Fruit fly (Drosophila melanogaster) whole organism, wandering third instar larva: ENCODE measurements around the gene Jon66Ci.

Experiments
- Abd-B ChIP-seq: fragments of >200 bp; optimal IDR thresholded peaks from 2 replicates; lab custom pipeline; 2017; ENCODE audit warnings: missing biosample characterization, missing genetic modification characterization
- CG32264 ChIP-seq: fragments of 200-800 bp; sonication (Bioruptor generic); optimal IDR thresholded peaks from 2 replicates; lab custom pipeline; 2016; ENCODE audit warnings: missing biosample characterization, missing genetic modification characterization
- CG9705 ChIP-seq: fragments of 200-800 bp; sonication (Bioruptor generic); optimal IDR thresholded peaks from 2 replicates; lab custom pipeline; 2018; ENCODE audit warnings: missing biosample characterization, mild to moderate bottlenecking, missing genetic modification characterization
- CrebA ChIP-seq: fragments of 200-800 bp; sonication (Bioruptor generic); optimal IDR thresholded peaks from 2 replicates; lab custom pipeline; 2016; ENCODE audit warnings: missing biosample characterization, mild to moderate bottlenecking, missing genetic modification characterization, borderline replicate concordance
- Dfd ChIP-seq: fragments of >200 bp; optimal IDR thresholded peaks from 2 replicates; lab custom pipeline; 2017; ENCODE audit warnings: missing biosample characterization, missing genetic modification characterization
- Dif ChIP-seq: fragments of 200-275, 200-300 bp; sonication (Bioruptor generic); optimal IDR thresholded peaks from 2 replicates; lab custom pipeline; 2018; ENCODE audit warnings: missing biosample characterization, missing genetic modification characterization; ENCODE audit not compliant: partially characterized antibody
- GATAd ChIP-seq: sonication (Bioruptor generic); optimal IDR thresholded peaks from 2 replicates; lab custom pipeline; 2016; ENCODE audit warnings: missing biosample characterization, missing genetic modification characterization
- HLH106 ChIP-seq: fragments of 200-800 bp; optimal IDR thresholded peaks from 3 replicates; lab custom pipeline; 2019; ENCODE audit warnings: missing biosample characterization, mild to moderate bottlenecking, missing genetic modification characterization, moderate library complexity
- Hnf4 ChIP-seq: fragments of 200-800 bp; sonication (Bioruptor generic); optimal IDR thresholded peaks from 2 replicates; lab custom pipeline; 2016; ENCODE audit warnings: missing biosample characterization, mild to moderate bottlenecking, missing genetic modification characterization
- Hr78 ChIP-seq: fragments of >200 bp; optimal IDR thresholded peaks from 2 replicates; lab custom pipeline; 2017; ENCODE audit warnings: missing biosample characterization, missing genetic modification characterization
- Hr83 ChIP-seq: fragments of 200-300 bp; sonication (Bioruptor generic); optimal IDR thresholded peaks from 2 replicates; lab custom pipeline; 2016; ENCODE audit warnings: missing biosample characterization, mild to moderate bottlenecking, missing genetic modification characterization, moderate library complexity; ENCODE audit not compliant: poor library complexity, severe bottlenecking
- Jra ChIP-seq: sonication (Bioruptor generic); optimal IDR thresholded peaks from 2 replicates; lab custom pipeline; 2016; ENCODE audit warnings: missing biosample characterization, missing genetic modification characterization
- Mio ChIP-seq: sonication (Bioruptor generic); optimal IDR thresholded peaks from 2 replicates; lab custom pipeline; 2016; ENCODE audit warnings: missing biosample characterization, missing genetic modification characterization
- Myc ChIP-seq: fragments of >200 bp; optimal IDR thresholded peaks from 2 replicates; lab custom pipeline; 2017
- N ChIP-seq: fragments of >200 bp; optimal IDR thresholded peaks from 2 replicates; lab custom pipeline; 2018; ENCODE audit warnings: missing biosample characterization, missing external identifiers, missing genetic modification characterization
- OdsH ChIP-seq: fragments of 200-800 bp; sonication (Bioruptor generic); optimal IDR thresholded peaks from 2 replicates; lab custom pipeline; 2016; ENCODE audit warnings: missing biosample characterization, mild to moderate bottlenecking, missing genetic modification characterization
- Rel ChIP-seq, 2 experiments: fragments of 200-800 bp; sonication (Bioruptor generic) in 1 of 2; optimal IDR thresholded peaks; 2 replicates in 1 of 2; 3 replicates in 1 of 2; lab custom pipeline; 2016 to 2019; ENCODE audit warnings: mild to moderate bottlenecking in 2 of 2, missing biosample characterization in 2 of 2, missing genetic modification characterization in 2 of 2, moderate library complexity in 1 of 2
- Sp1 ChIP-seq: fragments of 200-800 bp; sonication (Bioruptor generic); optimal IDR thresholded peaks from 3 replicates; lab custom pipeline; 2019; ENCODE audit warnings: missing biosample characterization, mild to moderate bottlenecking, missing genetic modification characterization, moderate library complexity
- Vsx2 ChIP-seq: fragments of 200-300, 225-300 bp; sonication (Bioruptor generic); optimal IDR thresholded peaks from 2 replicates; lab custom pipeline; 2018; ENCODE audit warnings: missing biosample characterization, missing genetic modification characterization; ENCODE audit not compliant: partially characterized antibody
- br ChIP-seq: fragments of 200-800 bp; sonication (Bioruptor generic); optimal IDR thresholded peaks from 2 replicates; lab custom pipeline; 2016; ENCODE audit warnings: missing biosample characterization, missing genetic modification characterization
- brk ChIP-seq: fragments of 200-800 bp; sonication (Bioruptor generic); optimal IDR thresholded peaks from 2 replicates; lab custom pipeline; 2016; ENCODE audit warnings: missing biosample characterization, mild to moderate bottlenecking, missing genetic modification characterization
- dl ChIP-seq, 2 experiments: fragments of 175-275, 200-275 bp in 1 of 2; fragments of 200-275 bp in 1 of 2; sonication (Bioruptor generic); optimal IDR thresholded peaks; lab custom pipeline; 2018; ENCODE audit warnings: mild to moderate bottlenecking in 2 of 2, missing biosample characterization in 2 of 2, missing genetic modification characterization in 2 of 2, moderate library complexity in 2 of 2; ENCODE audit not compliant: partially characterized antibody in 2 of 2, insufficient read depth in 1 of 2
- dmrt93B ChIP-seq: fragments of 200-800 bp; sonication (Bioruptor generic); optimal IDR thresholded peaks from 2 replicates; lab custom pipeline; 2018; ENCODE audit warnings: missing biosample characterization, mild to moderate bottlenecking, missing genetic modification characterization
- dsf ChIP-seq: sonication (Bioruptor generic); optimal IDR thresholded peaks from 2 replicates; lab custom pipeline; 2016; ENCODE audit warnings: missing biosample characterization, missing genetic modification characterization, borderline replicate concordance
- ey ChIP-seq: fragments of 200-800 bp; sonication (Bioruptor generic); optimal IDR thresholded peaks from 2 replicates; lab custom pipeline; 2016; ENCODE audit warnings: missing biosample characterization, missing genetic modification characterization
- foxo ChIP-seq, 2 experiments: fragments of 200-800 bp; sonication (Bioruptor generic); optimal IDR thresholded peaks; 2 replicates in 1 of 2; 3 replicates in 1 of 2; lab custom pipeline; 2016 to 2017; ENCODE audit warnings: missing biosample characterization in 2 of 2, missing genetic modification characterization in 2 of 2
- fru ChIP-seq: fragments of 200-800 bp; sonication (Bioruptor generic); optimal IDR thresholded peaks from 3 replicates; lab custom pipeline; 2016; ENCODE audit warnings: missing biosample characterization, mild to moderate bottlenecking, missing genetic modification characterization
- h ChIP-seq: fragments of 200-800 bp; sonication (Bioruptor generic); optimal IDR thresholded peaks from 3 replicates; lab custom pipeline; 2016; ENCODE audit warnings: missing biosample characterization, mild to moderate bottlenecking, missing genetic modification characterization
- jim ChIP-seq: fragments of 175-275, 200-325 bp; sonication (Bioruptor generic); optimal IDR thresholded peaks from 2 replicates; lab custom pipeline; 2016; ENCODE audit warnings: missing biosample characterization, mild to moderate bottlenecking, missing genetic modification characterization
- lola ChIP-seq: fragments of >200 bp; optimal IDR thresholded peaks from 2 replicates; lab custom pipeline; 2017; ENCODE audit warnings: missing biosample characterization, missing genetic modification characterization
- pan ChIP-seq: fragments of >200 bp; optimal IDR thresholded peaks from 2 replicates; lab custom pipeline; 2017
- psq ChIP-seq: fragments of 200-800 bp; sonication (Bioruptor generic); optimal IDR thresholded peaks from 3 replicates; lab custom pipeline; 2017; ENCODE audit warnings: missing biosample characterization, mild to moderate bottlenecking, missing genetic modification characterization, moderate library complexity
- rgr ChIP-seq: fragments of 200-800 bp; sonication (Bioruptor generic); optimal IDR thresholded peaks from 3 replicates; lab custom pipeline; 2016; ENCODE audit warnings: missing biosample characterization, mild to moderate bottlenecking, missing genetic modification characterization
- sage ChIP-seq: fragments of 200-800 bp; sonication (Bioruptor generic); optimal IDR thresholded peaks from 2 replicates; lab custom pipeline; 2016; ENCODE audit warnings: missing biosample characterization, mild to moderate bottlenecking, missing genetic modification characterization
- sv ChIP-seq: fragments of 200-800 bp; sonication (Bioruptor generic); optimal IDR thresholded peaks from 3 replicates; lab custom pipeline; 2016; ENCODE audit warnings: missing biosample characterization, missing genetic modification characterization
- tai ChIP-seq: sonication (Bioruptor generic); optimal IDR thresholded peaks from 2 replicates; lab custom pipeline; 2016; ENCODE audit warnings: missing biosample characterization, missing genetic modification characterization
- usp ChIP-seq: fragments of >200 bp; optimal IDR thresholded peaks from 2 replicates; lab custom pipeline; 2017; ENCODE audit warnings: missing biosample characterization, missing genetic modification characterization
- woc ChIP-seq: sonication (Bioruptor generic); optimal IDR thresholded peaks from 2 replicates; lab custom pipeline; 2016; ENCODE audit warnings: missing biosample characterization, mild to moderate bottlenecking, missing genetic modification characterization

The Jon66Ci gene

dm6 chr3L:8379161-8379560 is 12.2 kb upstream of the Jon66Ci start:
- TF ChIP-seq dsf (GFP tag; lab: Kevin White, UChicago): no peak
- no peak for TF ChIP-seq h (GFP tag; lab: Kevin White, UChicago)
- no peak for TF ChIP-seq ey
- TF ChIP-seq dl (GFP tag; optimal IDR thresholded peaks at IDR 0.05; lab: Kevin White, UChicago; ENCODE audit: insufficient read depth in 1 of 2, partially characterized antibody in 2 of 2): no peak

- TF ChIP-seq Hnf4 (no peak), CG9705 (GFP tag; lab: Kevin White, UChicago) (no peak), HLH106 (tag; lab: Kevin White, UChicago) (no peak), dl (GFP tag; optimal IDR thresholded peaks at IDR 0.05; lab: Kevin White, UChicago; ENCODE audit: insufficient read depth in 1 of 2, partially characterized antibody in 2 of 2) (no peak), Abd-B (GFP tag; lab: Kevin White, UChicago) (no peak), Hr78 (GFP tag; lab: Kevin White, UChicago) (no peak), brk (GFP tag; lab: Kevin White, UChicago) (no peak), rgr (no peak), Dfd (no peak), tai (GFP tag; lab: Kevin White, UChicago) (no peak), sv (GFP tag; lab: Kevin White, UChicago) (no peak), Dif (no peak), CrebA (GFP tag; lab: Kevin White, UChicago) (no peak), OdsH (GFP tag; lab: Kevin White, UChicago) (no peak), GATAd (no peak)
Measured at dm6 chr3L:8383968-8384367, 7.4 kb upstream of the Jon66Ci start.

dm6 chr3L:8385055-8385454 is 6.3 kb upstream of the Jon66Ci start:
- no peak for TF ChIP-seq sv (GFP tag; lab: Kevin White, UChicago)
- no peak for TF ChIP-seq Vsx2 (GFP tag; lab: Kevin White, UChicago)
- no peak for TF ChIP-seq sage
- peak; percentile 12 for TF ChIP-seq OdsH (GFP tag; lab: Kevin White, UChicago)
- TF ChIP-seq br (GFP tag; lab: Kevin White, UChicago): peak; percentile 35
- TF ChIP-seq h (GFP tag; lab: Kevin White, UChicago): peak; percentile 55
- TF ChIP-seq tai (GFP tag; lab: Kevin White, UChicago): no peak
- no peak for TF ChIP-seq CG32264 (GFP tag; lab: Kevin White, UChicago)
- no peak for TF ChIP-seq Hr83
- TF ChIP-seq usp (GFP tag; lab: Kevin White, UChicago): no peak
- no peak for TF ChIP-seq brk (GFP tag; lab: Kevin White, UChicago)
- no peak for TF ChIP-seq N (GFP tag; lab: Kevin White, UChicago)
- TF ChIP-seq Myc (lab: Kevin White, UChicago): no peak
- no peak for TF ChIP-seq GATAd
- TF ChIP-seq Abd-B (GFP tag; lab: Kevin White, UChicago): no peak
- TF ChIP-seq dsf (GFP tag; lab: Kevin White, UChicago): no peak
- peak; percentile 30 for TF ChIP-seq woc (GFP tag; lab: Kevin White, UChicago)
- no peak for TF ChIP-seq Hr78 (GFP tag; lab: Kevin White, UChicago)
- TF ChIP-seq Jra: no peak
- no peak for TF ChIP-seq Dfd
- peak in 1 of 2 experiments; percentile 39 for TF ChIP-seq foxo (GFP tag; optimal IDR thresholded peaks at IDR 0.05; lab: Kevin White, UChicago)
- TF ChIP-seq jim (GFP tag; lab: Kevin White, UChicago): no peak
- TF ChIP-seq Hnf4: no peak
- TF ChIP-seq HLH106 (tag; lab: Kevin White, UChicago): peak; percentile 12
- no peak for TF ChIP-seq Dif
- no peak for TF ChIP-seq lola (GFP tag; lab: Kevin White, UChicago)
- TF ChIP-seq dl (GFP tag; optimal IDR thresholded peaks at IDR 0.05; lab: Kevin White, UChicago; ENCODE audit: insufficient read depth in 1 of 2, partially characterized antibody in 2 of 2): no peak
- no peak for TF ChIP-seq Sp1 (GFP tag; lab: Kevin White, UChicago)
- TF ChIP-seq Rel (GFP tag; optimal IDR thresholded peaks at IDR 0.05; lab: Kevin White, UChicago): no peak
- no peak for TF ChIP-seq Rel (tag; optimal IDR thresholded peaks at IDR 0.05; lab: Kevin White, UChicago)
- no peak for TF ChIP-seq Mio
- no peak for TF ChIP-seq dmrt93B
- no peak for TF ChIP-seq CrebA (GFP tag; lab: Kevin White, UChicago)
- TF ChIP-seq psq (GFP tag; lab: Kevin White, UChicago): peak; percentile 49
- TF ChIP-seq ey: peak; percentile 15
- TF ChIP-seq fru (GFP tag; lab: Kevin White, UChicago): peak; percentile 46
- peak; percentile 4 for TF ChIP-seq rgr
- no peak for TF ChIP-seq CG9705 (GFP tag; lab: Kevin White, UChicago)
- TF ChIP-seq pan (lab: Kevin White, UChicago): no peak
